Worm (Caenorhabditis elegans): ENCODE measurements around the gene dylt-3.

Gene dylt-3

DNA sequence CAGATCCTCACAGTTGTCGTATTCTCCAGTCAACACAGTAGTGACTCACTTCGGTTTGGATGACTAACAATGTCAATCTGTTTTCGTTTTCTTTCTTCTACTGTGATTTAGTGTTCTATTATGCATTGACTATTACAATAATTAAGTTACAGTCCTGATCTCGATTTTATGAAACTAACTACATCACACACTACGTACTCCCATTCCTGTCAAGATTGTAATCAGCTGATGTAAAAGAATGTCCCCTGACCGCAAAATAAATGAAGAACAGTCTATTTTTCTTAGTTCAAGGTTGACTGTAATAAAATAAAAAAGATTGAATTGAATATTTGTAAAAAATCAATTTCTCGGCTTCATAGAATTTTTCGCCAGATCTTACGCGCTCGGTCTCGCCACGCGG is 43.8 kb downstream of the dylt-3 start:
- no peak for TF ChIP-seq ztf-4 (tag; optimal IDR thresholded peaks at IDR 0.05)
- TF ChIP-seq lsy-2 (tag; optimal IDR thresholded peaks at IDR 0.05), result peak in 1 of 2 experiments; percentile 24
- TF ChIP-seq jun-1 (tag; optimal IDR thresholded peaks at IDR 0.05), result no peak
- TF ChIP-seq elt-2 (tag; optimal IDR thresholded peaks at IDR 0.05), result no peak
- TF ChIP-seq zip-4 (GFP tag; optimal IDR thresholded peaks at IDR 0.05), result no peak
- no peak for TF ChIP-seq alr-1 (tag; optimal IDR thresholded peaks at IDR 0.05; ENCODE audit: borderline replicate concordance)
- no peak for TF ChIP-seq sup-37 (GFP tag; optimal IDR thresholded peaks at IDR 0.05)
- no peak for TF ChIP-seq unc-130 (tag; optimal IDR thresholded peaks at IDR 0.05)
- TF ChIP-seq rnt-1 (tag; optimal IDR thresholded peaks at IDR 0.05), result no peak
- TF ChIP-seq fos-1 (tag; optimal IDR thresholded peaks at IDR 0.05), result no peak
- no peak for TF ChIP-seq nhr-237 (tag; optimal IDR thresholded peaks at IDR 0.05)
- peak; percentile 29 for TF ChIP-seq nhr-20 (tag; optimal IDR thresholded peaks at IDR 0.05)
- TF ChIP-seq Y116A8C.19 (tag; optimal IDR thresholded peaks at IDR 0.05; ENCODE audit: borderline replicate concordance), result no peak
- no peak for TF ChIP-seq pag-3 (tag; optimal IDR thresholded peaks at IDR 0.05; ENCODE audit: borderline replicate concordance, insufficient read depth)
- TF ChIP-seq tlp-1 (tag; optimal IDR thresholded peaks at IDR 0.05), result no peak
- no peak for TF ChIP-seq snpc-4 (tag; optimal IDR thresholded peaks at IDR 0.05)
- peak; percentile 72 for TF ChIP-seq nhr-85 (tag)
- no peak for TF ChIP-seq mdl-1 (tag; optimal IDR thresholded peaks at IDR 0.05)
- TF ChIP-seq ceh-90 (tag; optimal IDR thresholded peaks at IDR 0.05), result no peak

DNA sequence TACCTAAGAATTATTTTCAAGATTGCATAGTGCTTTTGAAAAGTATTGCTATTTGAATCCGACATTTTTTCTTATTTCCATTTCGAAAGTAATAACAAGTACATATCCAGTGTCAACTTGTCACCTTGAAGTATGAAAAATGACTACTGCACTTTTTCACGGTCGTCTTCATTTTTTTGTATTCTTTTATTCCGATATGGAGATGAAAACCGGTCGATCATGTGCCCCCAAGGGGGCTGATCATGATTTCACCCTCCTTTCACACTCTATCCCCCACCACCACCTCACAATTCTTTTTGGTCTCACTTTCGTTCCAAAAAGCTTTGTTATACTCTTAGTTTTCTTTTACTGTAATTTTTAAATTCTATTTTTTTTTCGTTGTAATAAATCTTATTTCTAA is 44.4 kb downstream of the dylt-3 start:
- peak; percentile 89 for TF ChIP-seq blmp-1 (tag; optimal IDR thresholded peaks at IDR 0.05)
- no peak for TF ChIP-seq nhr-12 (tag; optimal IDR thresholded peaks at IDR 0.05)
- TF ChIP-seq fos-1 (tag; optimal IDR thresholded peaks at IDR 0.05), result no peak
- TF ChIP-seq lin-35 (GFP tag; optimal IDR thresholded peaks at IDR 0.05), result peak in 1 of 2 experiments; percentile 24
- no peak for TF ChIP-seq ceh-8 (GFP tag; optimal IDR thresholded peaks at IDR 0.05)
- TF ChIP-seq fkh-10 (GFP tag; optimal IDR thresholded peaks at IDR 0.05), result no peak
- no peak for TF ChIP-seq skn-1 (tag; optimal IDR thresholded peaks at IDR 0.05)
- no peak for TF ChIP-seq nhr-84 (tag; optimal IDR thresholded peaks at IDR 0.05)
- TF ChIP-seq sptf-1 (tag; optimal IDR thresholded peaks at IDR 0.05), result no peak
- TF ChIP-seq hlh-4 (tag; optimal IDR thresholded peaks at IDR 0.05), result no peak
- TF ChIP-seq tbx-2 (tag; optimal IDR thresholded peaks at IDR 0.05), result no peak
- no peak for TF ChIP-seq elt-2 (tag; optimal IDR thresholded peaks at IDR 0.05)
- TF ChIP-seq zag-1 (tag; optimal IDR thresholded peaks at IDR 0.05), result no peak
- no peak for TF ChIP-seq nhr-11 (tag; optimal IDR thresholded peaks at IDR 0.05)
- TF ChIP-seq lin-13 (GFP tag; optimal IDR thresholded peaks at IDR 0.05), result no peak
- TF ChIP-seq ceh-63 (GFP tag; optimal IDR thresholded peaks at IDR 0.05), result no peak
- peak; percentile 76 for TF ChIP-seq nhr-85 (tag)
- no peak for TF ChIP-seq rnt-1 (tag; optimal IDR thresholded peaks at IDR 0.05)
- TF ChIP-seq grh-1 (GFP tag; IDR thresholded peaks at IDR 0.05), result 0 out of 2 replicates have a peak, but pooled peaks have one; percentile 16
- no peak for TF ChIP-seq hlh-17 (GFP tag; optimal IDR thresholded peaks at IDR 0.05; ENCODE audit: borderline replicate concordance)
- peak; percentile 24 for TF ChIP-seq lin-14 (GFP tag; optimal IDR thresholded peaks at IDR 0.05)
- no peak for TF ChIP-seq aly-2 (tag; optimal IDR thresholded peaks at IDR 0.05)
- no peak for TF ChIP-seq nhr-47 (tag; optimal IDR thresholded peaks at IDR 0.05)
- TF ChIP-seq ama-1 (optimal IDR thresholded peaks at IDR 0.05), result no peak
- TF ChIP-seq snu-23 (GFP tag; optimal IDR thresholded peaks at IDR 0.05), result peak; percentile 6
- TF ChIP-seq nhr-20 (tag; optimal IDR thresholded peaks at IDR 0.05), result peak; percentile 16
- no peak for TF ChIP-seq jun-1 (tag; optimal IDR thresholded peaks at IDR 0.05)

DNA sequence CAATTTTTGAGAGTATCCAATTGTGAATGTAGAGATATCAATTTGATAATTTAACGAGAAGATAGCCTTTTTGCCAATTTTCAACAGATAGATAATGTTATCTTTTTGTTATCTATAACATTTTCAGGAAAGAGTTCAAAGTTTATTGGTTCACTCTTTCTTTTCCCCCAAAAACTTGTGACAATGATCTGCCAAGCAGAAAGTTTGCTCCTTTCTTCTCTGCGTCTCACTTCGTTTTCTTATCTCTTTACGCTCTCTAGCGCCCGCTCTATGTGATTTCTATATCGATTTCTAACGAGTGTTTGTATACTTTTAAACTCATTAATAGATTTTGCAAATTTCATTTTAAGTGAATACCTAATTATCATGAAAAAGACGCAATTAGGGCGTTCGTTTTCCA is 44.9 kb downstream of the dylt-3 start:
- TF ChIP-seq ztf-11 (tag; optimal IDR thresholded peaks at IDR 0.05) (no peak), pqm-1 (tag; optimal IDR thresholded peaks at IDR 0.05) (peak; percentile 10), unc-98 (GFP tag; IDR thresholded peaks at IDR 0.05) (no peak), lsy-2 (tag; optimal IDR thresholded peaks at IDR 0.05) (peak in 1 of 2 experiments; percentile 41), ces-1 (GFP tag; optimal IDR thresholded peaks at IDR 0.05) (no peak), ceh-90 (tag; optimal IDR thresholded peaks at IDR 0.05) (no peak), nhr-90 (tag; optimal IDR thresholded peaks at IDR 0.05; ENCODE audit: poor library complexity) (peak; percentile 23), nhr-47 (tag; optimal IDR thresholded peaks at IDR 0.05) (no peak), dsc-1 (tag; optimal IDR thresholded peaks at IDR 0.05) (no peak), snpc-4 (tag; optimal IDR thresholded peaks at IDR 0.05) (no peak), snu-23 (GFP tag; optimal IDR thresholded peaks at IDR 0.05) (peak; percentile 9), ceh-63 (GFP tag; optimal IDR thresholded peaks at IDR 0.05) (no peak), elt-2 (tag; optimal IDR thresholded peaks at IDR 0.05) (peak; percentile 93), unc-86 (tag; optimal IDR thresholded peaks at IDR 0.05) (no peak), nhr-84 (tag; optimal IDR thresholded peaks at IDR 0.05) (no peak), ama-1 (optimal IDR thresholded peaks at IDR 0.05) (no peak), mef-2 (tag; optimal IDR thresholded peaks at IDR 0.05) (no peak), mdl-1 (tag; optimal IDR thresholded peaks at IDR 0.05) (peak in 1 of 2 experiments; percentile 29), efl-1 (optimal IDR thresholded peaks at IDR 0.05) (peak in 1 of 2 experiments; percentile 1), efl-1 (GFP tag; optimal IDR thresholded peaks at IDR 0.05 in 1 of 2) (no peak), aha-1 (tag; optimal IDR thresholded peaks at IDR 0.05) (no peak)
